Worm (Caenorhabditis elegans) whole organism, L3 larva: ENCODE data around the gene W03G1.5.

ENCODE experiments used
- ZK546.5 ChIP-seq: sonication (generic microtip); optimal IDR thresholded peaks from 2 replicates; lab custom pipeline; 2017; ENCODE audit warnings: missing biosample characterization, missing genetic modification characterization
- aly-2 ChIP-seq: fragments of 150-350 bp; optimal IDR thresholded peaks from 2 replicates; lab custom pipeline; 2014; ENCODE audit warnings: missing biosample characterization, missing genetic modification characterization
- ama-1 ChIP-seq: fragments of 150-350 bp; optimal IDR thresholded peaks from 2 replicates; lab custom pipeline; 2018
- ceh-16 ChIP-seq: sonication (generic microtip); optimal IDR thresholded peaks from 2 replicates; lab custom pipeline; 2017; ENCODE audit warnings: missing biosample characterization, missing genetic modification characterization
- ceh-28 ChIP-seq: fragments of 150-350 bp; optimal IDR thresholded peaks from 2 replicates; lab custom pipeline; 2014; ENCODE audit warnings: missing biosample characterization, missing genetic modification reagents, missing genetic modification characterization
- ceh-82 ChIP-seq: fragments of 150-350 bp; optimal IDR thresholded peaks from 2 replicates; lab custom pipeline; 2014; ENCODE audit warnings: missing biosample characterization, missing genetic modification characterization
- daf-12 ChIP-seq: fragments of 150-350 bp; optimal IDR thresholded peaks from 2 replicates; lab custom pipeline; 2014; ENCODE audit warnings: missing biosample characterization, missing genetic modification reagents, missing genetic modification characterization
- egl-27 ChIP-seq: sonication (generic microtip); optimal IDR thresholded peaks from 4 replicates; lab custom pipeline; 2017; ENCODE audit warnings: missing biosample characterization, missing genetic modification reagents, missing genetic modification characterization
- egl-5 ChIP-seq: fragments of 150-350 bp; optimal IDR thresholded peaks from 2 replicates; lab custom pipeline; 2017; ENCODE audit warnings: missing biosample characterization, missing genetic modification reagents, missing genetic modification characterization, inconsistent platforms
- elt-1 ChIP-seq: fragments of 150-350 bp; optimal IDR thresholded peaks from 2 replicates; lab custom pipeline; 2014; ENCODE audit warnings: missing biosample characterization, missing genetic modification characterization
- eor-1 ChIP-seq, 2 experiments: fragments of 150-350 bp; optimal IDR thresholded peaks; 2 replicates each; lab custom pipeline; 2014 to 2018; ENCODE audit warnings: missing biosample characterization in 2 of 2, missing genetic modification characterization in 2 of 2
- fos-1 ChIP-seq: fragments of 150-350 bp; optimal IDR thresholded peaks from 2 replicates; lab custom pipeline; 2014; ENCODE audit warnings: missing biosample characterization, missing genetic modification characterization
- jun-1 ChIP-seq: fragments of 150-350 bp; optimal IDR thresholded peaks from 2 replicates; lab custom pipeline; 2014; ENCODE audit warnings: missing biosample characterization, missing genetic modification reagents, missing genetic modification characterization
- lin-39 ChIP-seq: fragments of 150-350 bp; optimal IDR thresholded peaks from 2 replicates; lab custom pipeline; 2018; ENCODE audit warnings: missing biosample characterization, missing genetic modification reagents, missing genetic modification characterization
- lsy-12 ChIP-seq: sonication (generic microtip); optimal IDR thresholded peaks from 2 replicates; lab custom pipeline; 2016; ENCODE audit warnings: mild to moderate bottlenecking, missing genetic modification characterization, missing compliant biosample characterization
- mml-1 ChIP-seq: fragments of 150-350 bp; sonication (generic microtip); optimal IDR thresholded peaks from 3 replicates; lab custom pipeline; 2014; ENCODE audit warnings: missing biosample characterization, missing genetic modification characterization
- nfya-1 ChIP-seq: sonication (generic microtip); optimal IDR thresholded peaks from 2 replicates; lab custom pipeline; 2017; ENCODE audit warnings: missing genetic modification characterization, mild to moderate bottlenecking, missing compliant biosample characterization, antibody characterized with exemption, moderate library complexity; ENCODE audit not compliant: insufficient read depth
- nhr-12 ChIP-seq: fragments of 150-350 bp; optimal IDR thresholded peaks from 2 replicates; lab custom pipeline; 2014; ENCODE audit warnings: missing biosample characterization, missing genetic modification characterization
- nhr-237 ChIP-seq: fragments of 150-350 bp; optimal IDR thresholded peaks from 2 replicates; lab custom pipeline; 2014; ENCODE audit warnings: missing biosample characterization, missing genetic modification characterization
- nhr-25 ChIP-seq: sonication (generic microtip); optimal IDR thresholded peaks from 2 replicates; lab custom pipeline; 2017; ENCODE audit warnings: missing biosample characterization, missing genetic modification characterization
- nhr-28 ChIP-seq: fragments of 150-350 bp; optimal IDR thresholded peaks from 2 replicates; lab custom pipeline; 2014; ENCODE audit warnings: missing biosample characterization, missing genetic modification characterization
- nhr-43 ChIP-seq: sonication (generic microtip); optimal IDR thresholded peaks from 2 replicates; lab custom pipeline; 2016; ENCODE audit warnings: mild to moderate bottlenecking, missing genetic modification characterization, missing compliant biosample characterization; ENCODE audit not compliant: poor library complexity, severe bottlenecking
- nhr-67 ChIP-seq: fragments of 150-350 bp; optimal IDR thresholded peaks from 2 replicates; lab custom pipeline; 2014; ENCODE audit warnings: missing biosample characterization, missing genetic modification characterization
- nhr-76 ChIP-seq: fragments of 150-350 bp; sonication (generic microtip); optimal IDR thresholded peaks from 5 replicates; lab custom pipeline; 2014; ENCODE audit warnings: missing biosample characterization, missing genetic modification characterization
- nhr-77 ChIP-seq: fragments of 150-350 bp; optimal IDR thresholded peaks from 2 replicates; lab custom pipeline; 2014; ENCODE audit warnings: missing biosample characterization, missing genetic modification characterization
- pha-4 ChIP-seq: fragments of 150-350 bp; optimal IDR thresholded peaks from 2 replicates; lab custom pipeline; 2014; ENCODE audit warnings: missing biosample characterization, missing genetic modification reagents, missing genetic modification characterization
- sea-2 ChIP-seq: fragments of 150-350 bp; sonication (generic microtip); optimal IDR thresholded peaks from 4 replicates; lab custom pipeline; 2014; ENCODE audit warnings: missing biosample characterization, missing genetic modification reagents, missing genetic modification characterization
- skn-1 ChIP-seq: fragments of 150-350 bp; optimal IDR thresholded peaks from 2 replicates; lab custom pipeline; 2014; ENCODE audit warnings: missing biosample characterization, missing genetic modification characterization
- snpc-4 ChIP-seq: fragments of 150-350 bp; optimal IDR thresholded peaks from 2 replicates; lab custom pipeline; 2014; ENCODE audit warnings: missing biosample characterization, missing genetic modification characterization
- tbx-2 ChIP-seq: sonication (generic microtip); optimal IDR thresholded peaks from 2 replicates; lab custom pipeline; 2016; ENCODE audit warnings: mild to moderate bottlenecking, missing genetic modification characterization, missing compliant biosample characterization
- unc-62 ChIP-seq: fragments of 150-350 bp; sonication (generic microtip); optimal IDR thresholded peaks from 4 replicates; lab custom pipeline; 2014; ENCODE audit warnings: missing biosample characterization, missing genetic modification reagents, missing genetic modification characterization
- zag-1 ChIP-seq: fragments of 150-350 bp; optimal IDR thresholded peaks from 2 replicates; lab custom pipeline; 2014; ENCODE audit warnings: missing biosample characterization, missing genetic modification characterization
- ztf-4 ChIP-seq: fragments of 150-350 bp; optimal IDR thresholded peaks from 2 replicates; lab custom pipeline; 2014; ENCODE audit warnings: missing biosample characterization, missing genetic modification characterization

The W03G1.5 gene

DNA sequence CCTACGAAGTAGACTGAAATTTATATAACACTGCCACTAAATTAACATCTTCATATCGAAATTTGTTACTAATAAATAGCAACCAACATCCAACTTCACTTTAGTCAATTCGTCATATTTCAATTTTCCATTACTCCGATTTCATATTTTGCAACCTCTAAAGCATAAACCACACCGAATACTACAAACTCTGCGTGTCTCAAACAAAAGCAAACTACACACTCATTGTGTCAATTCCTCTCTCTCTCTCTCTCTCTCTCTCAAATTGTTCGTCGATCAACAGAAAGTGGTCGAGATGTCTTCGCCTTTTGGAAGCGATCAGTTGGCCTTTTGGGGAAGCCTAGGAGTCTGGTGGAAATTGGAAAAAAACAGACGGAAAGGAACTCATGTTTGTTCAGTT, 1.8 kb downstream of the W03G1.5 start:
- TF ChIP-seq nhr-28 (tag; lab: Kevin White, UChicago): no peak
- TF ChIP-seq pha-4: peak; percentile 34

DNA sequence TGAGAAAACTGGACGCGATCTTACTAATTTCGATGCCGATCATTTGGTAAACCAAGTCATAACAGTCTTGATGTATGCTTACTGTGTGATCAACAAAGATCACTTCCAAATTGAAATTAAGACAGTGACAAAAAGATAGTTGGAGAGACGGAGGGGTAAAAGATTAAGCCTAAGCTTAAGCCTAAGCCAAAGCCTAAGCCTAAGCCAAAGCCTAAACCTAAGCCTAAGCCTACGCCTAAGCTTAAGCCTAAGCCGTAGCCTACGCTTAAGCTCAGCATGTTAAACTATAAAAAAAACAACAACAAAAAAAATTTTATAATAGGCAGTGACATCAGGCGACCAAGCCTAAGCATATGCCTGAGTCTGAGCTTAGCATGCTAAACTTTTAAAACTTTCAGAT, 9.1 kb downstream of the W03G1.5 start:
- TF ChIP-seq ceh-82 (tag; lab: Kevin White, UChicago) (no peak), nfya-1 (tag; lab: Kevin White, UChicago) (no peak), jun-1 (tag; lab: Kevin White, UChicago) (no peak), nhr-43 (tag; lab: Kevin White, UChicago) (no peak), nhr-25 (no peak), nhr-77 (no peak), sea-2 (GFP tag; lab: Kevin White, UChicago) (no peak), tbx-2 (tag; lab: Kevin White, UChicago) (no peak), aly-2 (tag; lab: Kevin White, UChicago) (no peak), fos-1 (tag; lab: Kevin White, UChicago) (no peak), nhr-237 (no peak), nhr-76 (tag; lab: Kevin White, UChicago) (no peak)

DNA sequence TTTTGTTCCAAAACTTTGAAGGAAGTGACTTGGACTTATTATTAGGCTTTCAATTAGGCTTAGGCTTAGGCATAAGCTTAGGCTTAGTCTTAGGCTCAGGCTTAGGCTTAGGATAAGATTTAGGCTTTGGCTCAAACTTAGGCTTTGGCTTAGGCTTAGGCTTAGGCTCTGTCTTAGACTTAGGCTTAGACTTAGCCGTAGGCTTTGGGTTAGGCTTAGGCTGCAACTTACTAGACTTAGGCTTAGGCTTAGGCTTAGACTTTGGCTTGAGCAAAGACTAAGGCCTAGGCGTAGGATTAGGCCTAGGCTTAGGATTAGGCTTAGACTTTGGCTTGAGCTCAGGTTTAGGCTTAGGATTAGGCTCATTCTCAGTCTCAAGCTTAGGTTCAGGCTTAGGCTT, 21.5 kb downstream of the W03G1.5 start:
- TF ChIP-seq egl-27 (no peak), pha-4 (no peak), ceh-82 (tag; lab: Kevin White, UChicago) (no peak), skn-1 (no peak), mml-1 (no peak), zag-1 (tag; lab: Kevin White, UChicago) (no peak), ZK546.5 (tag; lab: Kevin White, UChicago) (no peak), daf-12 (tag; lab: Kevin White, UChicago) (no peak), nhr-237 (no peak), eor-1 (tag; optimal IDR thresholded peaks at IDR 0.05; lab: Kevin White, UChicago) (no peak), snpc-4 (tag; lab: Kevin White, UChicago) (no peak), nhr-25 (no peak), elt-1 (tag; lab: Kevin White, UChicago) (no peak), nhr-76 (tag; lab: Kevin White, UChicago) (no peak), nhr-12 (tag; lab: Kevin White, UChicago) (no peak)

DNA sequence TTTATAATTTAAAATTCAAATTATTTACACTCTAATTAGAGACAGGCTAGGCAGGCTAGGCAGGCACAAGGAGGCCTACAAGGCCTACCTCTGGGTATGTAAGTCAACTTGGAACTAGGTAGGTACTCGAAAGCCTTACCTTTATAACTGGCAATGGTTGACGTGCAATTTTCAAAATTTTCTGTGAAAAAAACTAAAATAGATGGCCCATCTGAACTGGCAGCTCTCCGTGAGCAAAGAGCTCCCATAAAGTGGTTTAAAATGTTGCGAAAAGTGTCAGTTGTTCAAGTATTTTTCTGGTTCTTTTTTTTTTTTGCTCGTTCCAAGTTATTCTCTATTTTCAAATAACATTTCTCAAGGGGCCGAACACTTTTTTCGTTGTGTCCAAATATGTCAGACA, 22.3 kb downstream of the W03G1.5 start:
- TF ChIP-seq nhr-77 (no peak), egl-5 (peak; percentile 3), lin-39 (tag; lab: Kevin White, UChicago) (peak; percentile 9)

DNA sequence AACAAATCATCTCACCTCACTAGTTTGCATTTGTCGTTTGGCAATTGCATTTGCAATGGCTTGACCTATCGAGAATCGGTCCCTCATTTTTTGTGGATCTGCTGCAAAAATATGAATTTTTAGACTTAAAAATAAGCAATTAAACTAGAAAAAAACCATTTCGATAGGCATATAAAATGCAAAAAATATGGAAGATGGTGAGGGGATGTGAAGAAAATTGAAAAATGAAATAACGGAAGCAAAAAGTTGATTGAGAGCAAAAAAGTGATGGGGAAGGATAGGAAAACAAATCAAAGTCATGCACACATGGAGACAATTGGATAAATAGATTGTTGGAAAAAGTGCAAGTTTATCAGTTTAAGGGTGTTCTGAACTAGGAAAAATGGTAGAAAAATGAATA, 25.2 kb downstream of the W03G1.5 start, which contains the start of gene npr-37:
npr-37 (minus strand) TSS at position 101 of the 400 bp plus-strand sequence.
- TF ChIP-seq egl-27 (no peak), skn-1 (no peak)

DNA sequence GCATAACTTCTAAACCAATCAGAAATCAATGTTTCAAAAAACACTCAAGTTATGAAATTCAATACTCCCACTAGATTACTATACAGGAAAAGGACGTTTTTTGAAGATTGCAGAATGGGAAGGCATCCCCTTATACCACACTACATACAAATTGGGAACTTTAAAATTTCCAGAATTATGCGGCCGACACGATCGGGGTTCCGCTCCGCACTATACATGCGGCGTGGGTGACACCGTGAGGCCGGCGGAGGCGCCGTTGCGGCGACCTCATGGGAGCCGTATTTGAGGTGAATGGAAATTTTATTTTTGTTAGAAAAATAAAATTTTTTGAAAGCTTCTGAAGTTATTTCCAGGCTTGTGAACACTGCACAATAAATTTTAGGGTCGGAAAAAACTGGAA, 38.0 kb downstream of the W03G1.5 start:
- TF ChIP-seq tbx-2 (tag; lab: Kevin White, UChicago) (no peak), nhr-67 (tag; lab: Kevin White, UChicago) (no peak), nhr-76 (tag; lab: Kevin White, UChicago) (no peak), ceh-82 (tag; lab: Kevin White, UChicago) (no peak), unc-62 (no peak), nhr-77 (no peak), egl-27 (no peak), ceh-28 (tag; lab: Kevin White, UChicago) (no peak), lin-39 (tag; lab: Kevin White, UChicago) (no peak), nhr-43 (tag; lab: Kevin White, UChicago) (no peak), ZK546.5 (tag; lab: Kevin White, UChicago) (no peak)

DNA sequence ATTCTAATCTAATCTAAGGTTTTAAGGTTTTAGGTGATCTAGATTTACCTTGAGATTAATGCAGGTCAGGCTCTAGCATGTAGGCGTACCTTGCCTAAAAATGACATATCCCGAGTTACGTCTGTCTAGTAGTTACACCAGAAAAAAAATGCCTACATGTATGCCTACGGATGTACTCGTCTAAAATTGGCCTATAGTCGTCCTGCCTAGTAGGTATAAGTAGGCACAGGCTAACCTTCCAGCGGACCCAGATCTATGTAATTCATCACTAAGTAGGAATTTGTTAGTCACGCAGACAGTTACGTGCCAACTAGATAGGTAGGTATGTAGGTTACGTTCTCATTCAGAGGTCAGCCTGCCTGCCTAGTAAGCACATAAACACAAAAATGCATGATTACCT, 39.0 kb downstream of the W03G1.5 start:
- TF ChIP-seq lsy-12 (tag; lab: Kevin White, UChicago) (no peak), nhr-28 (tag; lab: Kevin White, UChicago) (no peak), ceh-16 (tag; lab: Kevin White, UChicago) (no peak), ztf-4 (tag; lab: Kevin White, UChicago) (no peak), nhr-43 (tag; lab: Kevin White, UChicago) (no peak), aly-2 (tag; lab: Kevin White, UChicago) (no peak), ama-1 (lab: Kevin White, UChicago) (no peak), elt-1 (tag; lab: Kevin White, UChicago) (no peak), zag-1 (tag; lab: Kevin White, UChicago) (no peak)
